Worm (Caenorhabditis elegans) whole organism, L2 larva: ENCODE results near the gene Y7A5A.2.

Experiments
- C34F6.9 ChIP-seq: fragments of 150-350 bp; optimal IDR thresholded peaks from 2 replicates; lab custom pipeline; 2014; ENCODE audit warnings: missing biosample characterization, missing genetic modification characterization
- F13H6.1 ChIP-seq: sonication (generic microtip); optimal IDR thresholded peaks from 2 replicates; lab custom pipeline; 2016; ENCODE audit warnings: missing genetic modification characterization, missing compliant biosample characterization
- R02D3.7 ChIP-seq: fragments of 150-350 bp; optimal IDR thresholded peaks from 2 replicates; lab custom pipeline; 2014; ENCODE audit warnings: missing biosample characterization, missing genetic modification characterization
- Y55F3AM.14 ChIP-seq: fragments of 200-800 bp; sonication (Bioruptor generic); optimal IDR thresholded peaks from 2 replicates; lab custom pipeline; 2018; ENCODE audit warnings: mild to moderate bottlenecking, missing genetic modification characterization, missing compliant biosample characterization
- ZK546.5 ChIP-seq: sonication (generic microtip); optimal IDR thresholded peaks from 2 replicates; lab custom pipeline; 2017; ENCODE audit warnings: missing biosample characterization, missing genetic modification characterization
- alr-1 ChIP-seq: fragments of 150-350 bp; optimal IDR thresholded peaks from 2 replicates; lab custom pipeline; 2014; ENCODE audit warnings: missing biosample characterization, missing genetic modification characterization
- aly-2 ChIP-seq: fragments of 150-350 bp; optimal IDR thresholded peaks from 2 replicates; lab custom pipeline; 2014; ENCODE audit warnings: missing biosample characterization, missing genetic modification characterization
- ama-1 ChIP-seq: fragments of 150-350 bp; optimal IDR thresholded peaks from 2 replicates; lab custom pipeline; 2018; ENCODE audit warnings: inconsistent platforms
- blmp-1 ChIP-seq: sonication (generic microtip); optimal IDR thresholded peaks from 2 replicates; lab custom pipeline; 2017; ENCODE audit warnings: missing genetic modification characterization, mild to moderate bottlenecking, missing compliant biosample characterization, antibody characterized with exemption, moderate library complexity; ENCODE audit not compliant: insufficient read depth
- ceh-16 ChIP-seq: fragments of 150-350 bp; optimal IDR thresholded peaks from 2 replicates; lab custom pipeline; 2014; ENCODE audit warnings: missing biosample characterization, missing genetic modification characterization
- ceh-82 ChIP-seq: fragments of 150-350 bp; optimal IDR thresholded peaks from 2 replicates; lab custom pipeline; 2014; ENCODE audit warnings: missing biosample characterization, missing genetic modification characterization
- crh-2 ChIP-seq: sonication (generic microtip); optimal IDR thresholded peaks from 2 replicates; lab custom pipeline; 2017; ENCODE audit warnings: missing biosample characterization, missing genetic modification characterization
- dmd-4 ChIP-seq: sonication (generic microtip); optimal IDR thresholded peaks from 2 replicates; lab custom pipeline; 2017; ENCODE audit warnings: missing biosample characterization, missing genetic modification characterization
- egl-27 ChIP-seq: sonication (generic microtip); optimal IDR thresholded peaks from 3 replicates; lab custom pipeline; 2017; ENCODE audit warnings: missing biosample characterization, missing genetic modification reagents, missing genetic modification characterization
- elt-1 ChIP-seq: fragments of 150-350 bp; optimal IDR thresholded peaks from 2 replicates; lab custom pipeline; 2014; ENCODE audit warnings: missing biosample characterization, missing genetic modification characterization
- elt-3 ChIP-seq: sonication (generic microtip); optimal IDR thresholded peaks from 2 replicates; lab custom pipeline; 2017; ENCODE audit warnings: missing biosample characterization, missing genetic modification characterization
- fos-1 ChIP-seq: fragments of 150-350 bp; optimal IDR thresholded peaks from 2 replicates; lab custom pipeline; 2014; ENCODE audit warnings: missing biosample characterization, missing genetic modification characterization
- gmeb-1 ChIP-seq: fragments of 150-350 bp; optimal IDR thresholded peaks from 2 replicates; lab custom pipeline; 2014; ENCODE audit warnings: missing biosample characterization, missing genetic modification characterization
- lin-11 ChIP-seq: fragments of 150-350 bp; sonication (generic microtip); optimal IDR thresholded peaks from 2 replicates; lab custom pipeline; 2014; ENCODE audit warnings: missing biosample characterization, missing genetic modification characterization, inconsistent platforms, mixed read lengths
- lin-13 ChIP-seq: fragments of 150-350 bp; optimal IDR thresholded peaks from 2 replicates; lab custom pipeline; 2014; ENCODE audit warnings: missing biosample characterization, missing genetic modification reagents, missing genetic modification characterization
- lin-39 ChIP-seq: fragments of 150-350 bp; optimal IDR thresholded peaks from 2 replicates; lab custom pipeline; 2014; ENCODE audit warnings: missing biosample characterization, missing genetic modification reagents, missing genetic modification characterization
- lsy-2 ChIP-seq, 2 experiments: fragments of 150-350 bp in 1 of 2; sonication (generic microtip) in 1 of 2; optimal IDR thresholded peaks; 2 replicates each; lab custom pipeline; 2014 to 2017; ENCODE audit warnings: missing biosample characterization in 2 of 2, missing genetic modification characterization in 2 of 2
- mab-5 ChIP-seq: fragments of 150-350 bp; optimal IDR thresholded peaks from 2 replicates; lab custom pipeline; 2014; ENCODE audit warnings: missing biosample characterization, missing genetic modification characterization
- mbf-1 ChIP-seq: sonication (generic microtip); optimal IDR thresholded peaks from 2 replicates; lab custom pipeline; 2017; ENCODE audit warnings: missing biosample characterization, missing genetic modification characterization
- mdl-1 ChIP-seq, 2 experiments: fragments of 150-350 bp in 1 of 2; sonication (generic microtip) in 1 of 2; optimal IDR thresholded peaks; 2 replicates each; lab custom pipeline; 2017; ENCODE audit warnings: missing biosample characterization in 2 of 2, missing genetic modification characterization in 2 of 2
- nhr-10 ChIP-seq: sonication (generic microtip); optimal IDR thresholded peaks from 2 replicates; lab custom pipeline; 2017; ENCODE audit warnings: missing biosample characterization, missing genetic modification characterization
- nhr-11 ChIP-seq: fragments of 150-350 bp; optimal IDR thresholded peaks from 2 replicates; lab custom pipeline; 2014; ENCODE audit warnings: missing biosample characterization, missing genetic modification characterization
- nhr-12 ChIP-seq: fragments of 150-350 bp; optimal IDR thresholded peaks from 2 replicates; lab custom pipeline; 2014; ENCODE audit warnings: missing biosample characterization, missing genetic modification characterization
- nhr-129 ChIP-seq: fragments of 150-350 bp; optimal IDR thresholded peaks from 2 replicates; lab custom pipeline; 2014; ENCODE audit warnings: missing biosample characterization, missing genetic modification characterization
- nhr-21 ChIP-seq: fragments of 150-350 bp; optimal IDR thresholded peaks from 2 replicates; lab custom pipeline; 2014; ENCODE audit warnings: missing biosample characterization, missing genetic modification characterization
- nhr-23 ChIP-seq: fragments of 150-350 bp; optimal IDR thresholded peaks from 2 replicates; lab custom pipeline; 2014; ENCODE audit warnings: missing biosample characterization, missing genetic modification reagents, missing genetic modification characterization
- nhr-237 ChIP-seq: fragments of 150-350 bp; optimal IDR thresholded peaks from 2 replicates; lab custom pipeline; 2014; ENCODE audit warnings: missing biosample characterization, missing genetic modification characterization
- nhr-25 ChIP-seq: fragments of 150-350 bp; sonication (generic microtip); optimal IDR thresholded peaks from 3 replicates; lab custom pipeline; 2014; ENCODE audit warnings: missing biosample characterization, missing genetic modification characterization
- nhr-6 ChIP-seq: fragments of 150-350 bp; optimal IDR thresholded peaks from 2 replicates; lab custom pipeline; 2014; ENCODE audit warnings: missing biosample characterization, missing genetic modification characterization
- nhr-77 ChIP-seq: fragments of 150-350 bp; optimal IDR thresholded peaks from 2 replicates; lab custom pipeline; 2014; ENCODE audit warnings: missing biosample characterization, missing genetic modification characterization
- peb-1 ChIP-seq: fragments of 150-350 bp; optimal IDR thresholded peaks from 2 replicates; lab custom pipeline; 2014; ENCODE audit warnings: missing biosample characterization, missing genetic modification characterization
- sem-4 ChIP-seq: fragments of 150-350 bp; optimal IDR thresholded peaks from 2 replicates; lab custom pipeline; 2014; ENCODE audit warnings: missing biosample characterization, missing genetic modification reagents, missing genetic modification characterization
- skn-1 ChIP-seq: sonication (generic microtip); optimal IDR thresholded peaks from 2 replicates; lab custom pipeline; 2017; ENCODE audit warnings: missing biosample characterization, missing genetic modification characterization
- sma-3 ChIP-seq: sonication (generic microtip); optimal IDR thresholded peaks from 2 replicates; lab custom pipeline; 2016; ENCODE audit warnings: missing genetic modification reagents, missing genetic modification characterization, missing compliant biosample characterization
- sma-9 ChIP-seq, 2 experiments: fragments of 150-350 bp in 1 of 2; sonication (generic microtip) in 1 of 2; optimal IDR thresholded peaks; 2 replicates each; lab custom pipeline; 2014 to 2016; ENCODE audit warnings: missing genetic modification characterization in 2 of 2, mild to moderate bottlenecking in 1 of 2, missing biosample characterization in 1 of 2, missing compliant biosample characterization in 1 of 2, missing genetic modification reagents in 1 of 2, moderate library complexity in 1 of 2
- snpc-4 ChIP-seq: fragments of 150-350 bp; optimal IDR thresholded peaks from 2 replicates; lab custom pipeline; 2014; ENCODE audit warnings: missing biosample characterization, missing genetic modification characterization
- unc-39 ChIP-seq: fragments of 150-350 bp; optimal IDR thresholded peaks from 2 replicates; lab custom pipeline; 2014; ENCODE audit warnings: missing biosample characterization, missing genetic modification characterization
- unc-55 ChIP-seq: fragments of 150-350 bp; sonication (generic microtip); optimal IDR thresholded peaks from 3 replicates; lab custom pipeline; 2014; ENCODE audit warnings: missing biosample characterization, missing genetic modification reagents, missing genetic modification characterization
- unc-62 ChIP-seq: fragments of 150-350 bp; optimal IDR thresholded peaks from 2 replicates; lab custom pipeline; 2014; ENCODE audit warnings: missing biosample characterization, missing genetic modification reagents, missing genetic modification characterization
- zag-1 ChIP-seq: fragments of 150-350 bp; optimal IDR thresholded peaks from 2 replicates; lab custom pipeline; 2014; ENCODE audit warnings: missing biosample characterization, missing genetic modification characterization
- ztf-1 ChIP-seq: fragments of 200-800 bp; sonication (Bioruptor generic); conservative IDR thresholded peaks from 2 replicates; pipeline ENCODE4 v1.3.6; 2022; ENCODE audit warnings: missing genetic modification characterization, missing compliant biosample characterization
- ztf-11 ChIP-seq: sonication (generic microtip); optimal IDR thresholded peaks from 2 replicates; lab custom pipeline; 2017; ENCODE audit warnings: missing biosample characterization, missing genetic modification characterization
- ztf-4 ChIP-seq: fragments of 150-350 bp; optimal IDR thresholded peaks from 2 replicates; lab custom pipeline; 2014; ENCODE audit warnings: missing biosample characterization, missing genetic modification characterization

The Y7A5A.2 gene

DNA sequence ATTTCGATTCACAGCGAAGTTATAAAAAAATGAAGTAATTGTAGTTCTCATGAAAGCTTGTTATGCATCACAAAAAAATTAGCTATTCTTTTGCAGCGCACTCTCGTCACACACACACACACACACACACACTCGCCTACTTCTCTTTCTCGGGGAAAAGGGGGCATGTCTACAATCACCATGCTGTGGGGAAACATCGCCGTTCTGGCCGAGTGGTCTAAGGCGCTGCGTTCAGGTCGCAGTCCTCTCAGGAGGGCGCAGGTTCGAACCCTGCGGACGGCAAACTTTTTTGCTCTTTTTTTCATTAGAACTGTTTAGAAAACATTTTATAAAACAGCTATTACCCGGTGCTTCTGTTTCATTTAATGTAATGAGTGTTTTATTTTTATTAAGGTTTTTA lies 30.7 kb downstream of the Y7A5A.2 start (continued):
- TF ChIP-seq egl-27 (tag; lab: Kevin White, UChicago) = no peak
- no peak for TF ChIP-seq dmd-4 (tag; lab: Kevin White, UChicago)
- TF ChIP-seq lsy-2 (tag; optimal IDR thresholded peaks at IDR 0.05; lab: Kevin White, UChicago) = peak; percentile 33 to 59
- peak; percentile 49 for TF ChIP-seq snpc-4 (tag; lab: Kevin White, UChicago)

DNA sequence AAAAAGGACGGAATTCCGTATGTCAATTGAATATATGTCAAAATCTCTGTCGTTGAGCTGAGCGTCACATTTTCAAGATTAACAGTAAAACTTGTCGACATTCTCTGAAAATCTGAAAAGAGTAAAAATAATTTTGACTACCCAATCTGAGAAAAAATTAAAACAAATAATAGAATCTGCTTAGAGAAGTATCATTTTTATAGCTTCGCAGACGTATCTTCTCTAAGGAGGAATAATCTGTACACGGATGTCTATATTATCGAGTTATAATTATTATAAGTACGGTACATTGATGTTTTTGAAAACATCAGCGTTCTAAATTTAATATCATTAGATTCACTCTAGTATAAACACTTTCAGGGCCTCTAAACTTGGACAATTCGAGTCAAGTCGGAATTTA lies 32.0 kb downstream of the Y7A5A.2 start, which contains the start of gene srg-64:
srg-64 (minus strand) TSS at position 101 of the 400 bp plus-strand sequence.
- no peak for TF ChIP-seq snpc-4 (tag; lab: Kevin White, UChicago)
- no peak for TF ChIP-seq gmeb-1 (tag; lab: Kevin White, UChicago)
- TF ChIP-seq ztf-1 = no peak
- no peak for TF ChIP-seq R02D3.7 (tag; lab: Kevin White, UChicago)
- TF ChIP-seq nhr-21 = no peak
- TF ChIP-seq mab-5 (tag; lab: Kevin White, UChicago) = no peak
- no peak for TF ChIP-seq lin-39
- TF ChIP-seq lin-13 (GFP tag; lab: Kevin White, UChicago) = no peak
- TF ChIP-seq ztf-4 = no peak
- no peak for TF ChIP-seq sem-4 (tag; lab: Kevin White, UChicago)
- no peak for TF ChIP-seq aly-2 (tag; lab: Kevin White, UChicago)

DNA sequence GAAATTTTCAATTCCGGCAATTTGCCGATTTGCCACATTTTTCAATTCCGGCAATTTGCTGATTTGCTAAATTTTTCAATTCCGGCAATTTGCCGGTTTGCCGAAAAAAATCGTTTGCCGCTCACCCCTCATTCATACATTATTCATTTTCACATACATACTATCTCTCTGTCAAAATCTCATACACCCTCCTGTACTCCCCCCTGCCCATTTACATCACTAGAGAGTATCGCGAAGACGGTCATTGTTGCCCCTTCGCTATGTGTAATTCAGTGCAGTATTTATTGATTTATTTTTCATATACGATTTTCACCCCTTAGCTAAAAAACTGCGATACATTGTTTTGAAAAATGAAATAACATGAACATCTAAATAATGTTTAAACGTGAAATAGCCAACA lies 36.1 kb downstream of the Y7A5A.2 start:
- TF ChIP-seq C34F6.9 (tag; lab: Kevin White, UChicago) (peak; percentile 32), F13H6.1 (no peak), alr-1 (tag; lab: Kevin White, UChicago) (no peak), mdl-1 (tag; optimal IDR thresholded peaks at IDR 0.05; lab: Kevin White, UChicago) (peak in 1 of 2 experiments; percentile 7), nhr-23 (tag; lab: Kevin White, UChicago) (no peak), lin-11 (tag; lab: Kevin White, UChicago) (peak; percentile 9), sma-9 (GFP tag; optimal IDR thresholded peaks at IDR 0.05; lab: Kevin White, UChicago) (peak; percentile 83), sma-9 (tag; optimal IDR thresholded peaks at IDR 0.05; lab: Kevin White, UChicago) (no peak), sem-4 (tag; lab: Kevin White, UChicago) (peak; percentile 57), ZK546.5 (tag; lab: Kevin White, UChicago) (no peak), nhr-25 (tag; lab: Kevin White, UChicago) (no peak), ztf-4 (no peak), nhr-129 (tag; lab: Kevin White, UChicago) (peak; percentile 85), nhr-77 (tag; lab: Kevin White, UChicago) (peak; percentile 55), lin-13 (GFP tag; lab: Kevin White, UChicago) (peak; percentile 78), snpc-4 (tag; lab: Kevin White, UChicago) (peak; percentile 68), lin-39 (no peak), Y55F3AM.14 (no peak), fos-1 (tag; lab: Kevin White, UChicago) (peak; percentile 55), nhr-10 (tag; lab: Kevin White, UChicago) (no peak), sma-3 (GFP tag; lab: Kevin White, UChicago) (peak; percentile 86), R02D3.7 (tag; lab: Kevin White, UChicago) (no peak), ceh-16 (tag; lab: Kevin White, UChicago) (peak; percentile 46), nhr-11 (no peak), mbf-1 (tag; lab: Kevin White, UChicago) (no peak), egl-27 (tag; lab: Kevin White, UChicago) (peak; percentile 34), unc-62 (GFP tag; lab: Kevin White, UChicago) (no peak), gmeb-1 (tag; lab: Kevin White, UChicago) (peak; percentile 80), ztf-11 (tag; lab: Kevin White, UChicago) (no peak), unc-55 (peak; percentile 54), nhr-12 (no peak), ceh-82 (tag; lab: Kevin White, UChicago) (no peak), dmd-4 (tag; lab: Kevin White, UChicago) (no peak), elt-1 (tag; lab: Kevin White, UChicago) (no peak), aly-2 (tag; lab: Kevin White, UChicago) (no peak), unc-39 (tag; lab: Kevin White, UChicago) (no peak), ztf-1 (no peak), nhr-6 (tag; lab: Kevin White, UChicago) (peak; percentile 18), nhr-21 (peak; percentile 86), peb-1 (tag; lab: Kevin White, UChicago) (no peak), ama-1 (lab: Kevin White, UChicago) (no peak), blmp-1 (no peak), lsy-2 (tag; optimal IDR thresholded peaks at IDR 0.05; lab: Kevin White, UChicago) (peak; percentile 44 to 71), mab-5 (tag; lab: Kevin White, UChicago) (peak; percentile 30), zag-1 (tag; lab: Kevin White, UChicago) (no peak), crh-2 (peak; percentile 89), elt-3 (tag; lab: Kevin White, UChicago) (no peak), skn-1 (no peak), nhr-237 (tag; lab: Kevin White, UChicago) (peak; percentile 40)
